Worm (Caenorhabditis elegans) whole organism, young adult: ENCODE results near the gene dao-6.

Source experiments
- F10E7.11 ChIP-seq: sonication (generic microtip); optimal IDR thresholded peaks from 2 replicates; lab custom pipeline; 2017; ENCODE audit warnings: mild to moderate bottlenecking, missing genetic modification characterization, moderate library complexity, missing compliant biosample characterization
- F22D6.2 ChIP-seq: sonication (generic microtip); optimal IDR thresholded peaks from 2 replicates; lab custom pipeline; 2016; ENCODE audit warnings: mild to moderate bottlenecking, missing genetic modification characterization, missing compliant biosample characterization
- F39B2.1 ChIP-seq: fragments of 200-800 bp; sonication (Bioruptor generic); IDR thresholded peaks from 2 replicates; pipeline ENCODE4 v1.3.6; 2022; ENCODE audit warnings: missing genetic modification reagents, missing genetic modification characterization, missing compliant biosample characterization
- Y67H2A.10 ChIP-seq: fragments of 200-800 bp; sonication (Bioruptor generic); conservative IDR thresholded peaks from 2 replicates; pipeline ENCODE4 v1.3.6; 2022; ENCODE audit warnings: missing genetic modification reagents, missing genetic modification characterization, missing compliant biosample characterization
- ama-1 ChIP-seq, 3 experiments: fragments of 150-350 bp in 1 of 3; sonication (generic microtip) in 2 of 3; optimal IDR thresholded peaks; 2 replicates each; lab custom pipeline; 2014 to 2018; ENCODE audit warnings: missing biosample characterization in 2 of 3, missing genetic modification characterization in 2 of 3, missing genetic modification reagents in 2 of 3
- ets-4 ChIP-seq: fragments of 200-800 bp; sonication (Bioruptor generic); optimal IDR thresholded peaks from 2 replicates; lab custom pipeline; 2018; ENCODE audit warnings: mild to moderate bottlenecking, missing genetic modification characterization, missing compliant biosample characterization
- let-526 ChIP-seq: fragments of 200-800 bp; sonication (Bioruptor generic); IDR thresholded peaks from 2 replicates; pipeline ENCODE4 v1.3.6; 2022; ENCODE audit warnings: missing genetic modification reagents, missing genetic modification characterization, missing compliant biosample characterization
- let-607 ChIP-seq, 2 experiments: fragments of 200-800 bp in 1 of 2; sonication (Bioruptor generic) in 1 of 2; sonication (generic microtip) in 1 of 2; optimal IDR thresholded peaks; 2 replicates each; lab custom pipeline; 2016 to 2018; ENCODE audit warnings: mild to moderate bottlenecking in 2 of 2, missing compliant biosample characterization in 2 of 2, missing genetic modification characterization in 2 of 2, moderate library complexity in 2 of 2, missing genotype in 1 of 2
- nhr-179 ChIP-seq: sonication (generic microtip); optimal IDR thresholded peaks from 2 replicates; lab custom pipeline; 2016; ENCODE audit warnings: mild to moderate bottlenecking, missing genetic modification characterization, missing compliant biosample characterization
- pha-4 ChIP-seq: fragments of 150-350 bp; sonication (generic microtip); optimal IDR thresholded peaks from 2 replicates; lab custom pipeline; 2014; ENCODE audit warnings: missing biosample characterization, missing genetic modification reagents, missing genetic modification characterization
- unc-62 ChIP-seq: fragments of 150-350 bp; optimal IDR thresholded peaks from 2 replicates; lab custom pipeline; 2014; ENCODE audit warnings: missing biosample characterization, missing genetic modification reagents, missing genetic modification characterization

ce11 chrIII:9717243-9717642 is 18.8 kb downstream of the dao-6 start:
- no peak for TF ChIP-seq ets-4
- TF ChIP-seq F39B2.1 (GFP tag; lab: Robert Waterston, UW), result 0 out of 2 replicates have a peak, but pooled peaks have one; percentile 55
- no peak for TF ChIP-seq pha-4
- TF ChIP-seq F22D6.2 (tag; lab: Kevin White, UChicago), result no peak
- no peak for TF ChIP-seq let-526 (GFP tag; lab: Robert Waterston, UW)
- peak; percentile 17 for TF ChIP-seq F10E7.11
- no peak for TF ChIP-seq unc-62 (GFP tag; lab: Kevin White, UChicago)
- TF ChIP-seq Y67H2A.10 (GFP tag; lab: Robert Waterston, UW), result no peak
- no peak for TF ChIP-seq nhr-179 (tag; lab: Kevin White, UChicago)
- no peak for TF ChIP-seq let-607 (tag; optimal IDR thresholded peaks at IDR 0.05; lab: Kevin White, UChicago)
- TF ChIP-seq ama-1 (optimal IDR thresholded peaks at IDR 0.05; lab: Kevin White, UChicago), result peak; percentile 95
- TF ChIP-seq ama-1 (GFP tag; optimal IDR thresholded peaks at IDR 0.05; lab: Kevin White, UChicago), result no peak
